Fruit fly (Drosophila melanogaster) whole organism, embryonic: ENCODE data around the gene CG42232.

Experiments
- Abd-B ChIP-seq: fragments of 200-800 bp; sonication (Bioruptor generic); optimal IDR thresholded peaks from 2 replicates; lab custom pipeline; 2018; ENCODE audit warnings: missing biosample characterization, mild to moderate bottlenecking, missing genetic modification characterization, moderate library complexity
- Bgb ChIP-seq: fragments of 200-800 bp; sonication (Bioruptor generic); IDR thresholded peaks from 2 replicates; pipeline ENCODE4 v1.3.6; 2022; ENCODE audit warnings: missing biosample characterization, missing genetic modification characterization; ENCODE audit not compliant: partially characterized antibody
- CG10979 ChIP-seq: fragments of 200-800 bp; sonication (Bioruptor generic); optimal IDR thresholded peaks from 2 replicates; lab custom pipeline; 2018; ENCODE audit warnings: missing biosample characterization, mild to moderate bottlenecking, missing genetic modification characterization, moderate library complexity
- CG11247 ChIP-seq: fragments of 200-800 bp; sonication (Bioruptor generic); IDR thresholded peaks from 2 replicates; pipeline ENCODE4 v1.3.6; 2022; ENCODE audit warnings: missing biosample characterization, missing genetic modification characterization
- CG11504 ChIP-seq: fragments of 200-800 bp; sonication (Bioruptor generic); optimal IDR thresholded peaks from 3 replicates; lab custom pipeline; 2019; ENCODE audit warnings: missing biosample characterization, mild to moderate bottlenecking, missing genetic modification characterization, moderate library complexity
- CG14014 ChIP-seq: fragments of 200-800 bp; sonication (Bioruptor generic); IDR thresholded peaks from 2 replicates; pipeline ENCODE4 v1.3.6; 2022; ENCODE audit warnings: missing biosample characterization, missing genetic modification characterization
- CG15011 ChIP-seq: fragments of 200-800 bp; sonication (Bioruptor generic); optimal IDR thresholded peaks from 3 replicates; lab custom pipeline; 2018; ENCODE audit warnings: missing biosample characterization, mild to moderate bottlenecking, missing genetic modification characterization
- CG15269 ChIP-seq: fragments of 200-800 bp; sonication (Bioruptor generic); optimal IDR thresholded peaks from 2 replicates; lab custom pipeline; 2018; ENCODE audit warnings: missing biosample characterization, mild to moderate bottlenecking, missing genetic modification characterization, moderate library complexity
- CG16813 ChIP-seq: fragments of 200-800 bp; sonication (Bioruptor generic); IDR thresholded peaks from 3 replicates; pipeline ENCODE4 v1.3.6; 2022; ENCODE audit warnings: missing biosample characterization, missing genetic modification characterization; ENCODE audit not compliant: partially characterized antibody
- CG17186 ChIP-seq: fragments of 200-800 bp; sonication (Bioruptor generic); optimal IDR thresholded peaks from 3 replicates; lab custom pipeline; 2017; ENCODE audit warnings: missing biosample characterization, missing genetic modification reagents, missing genetic modification characterization
- CG18011 ChIP-seq: fragments of 200-800 bp; sonication (Bioruptor generic); optimal IDR thresholded peaks from 2 replicates; lab custom pipeline; 2017; ENCODE audit warnings: missing biosample characterization, missing genetic modification characterization, mild to moderate bottlenecking, moderate library complexity, missing genotype
- CG30403 ChIP-seq: fragments of 200-800 bp; sonication (Bioruptor generic); optimal IDR thresholded peaks from 3 replicates; lab custom pipeline; 2016; ENCODE audit warnings: missing biosample characterization, missing genetic modification characterization
- CG34224 ChIP-seq: fragments of 200-800 bp; sonication (Bioruptor generic); IDR thresholded peaks from 3 replicates; pipeline ENCODE4 v1.3.6; 2022; ENCODE audit warnings: missing biosample characterization, missing genetic modification characterization; ENCODE audit not compliant: partially characterized antibody
- CG3847 ChIP-seq: fragments of 200-800 bp; sonication (Bioruptor generic); IDR thresholded peaks from 2 replicates; pipeline ENCODE4 v1.3.6; 2022; ENCODE audit warnings: missing biosample characterization, missing genetic modification characterization
- CG4854 ChIP-seq: fragments of 200-800 bp; sonication (Bioruptor generic); optimal IDR thresholded peaks from 2 replicates; lab custom pipeline; 2016; ENCODE audit warnings: missing biosample characterization, missing genetic modification characterization, inconsistent platforms
- CG6175 ChIP-seq: fragments of 200-800 bp; sonication (Bioruptor generic); IDR thresholded peaks from 3 replicates; pipeline ENCODE4 v1.3.6; 2022; ENCODE audit warnings: missing biosample characterization, missing genetic modification characterization
- CG6813 ChIP-seq: fragments of 200-800 bp; sonication (Bioruptor generic); optimal IDR thresholded peaks from 2 replicates; lab custom pipeline; 2017; ENCODE audit warnings: missing biosample characterization, missing genetic modification characterization, mild to moderate bottlenecking, moderate library complexity, missing genetic modification reagents
- CG7271 ChIP-seq: fragments of 200-800 bp; sonication (Bioruptor generic); optimal IDR thresholded peaks from 2 replicates; lab custom pipeline; 2018; ENCODE audit warnings: missing biosample characterization, mild to moderate bottlenecking, missing genetic modification characterization, moderate library complexity
- CG7372 ChIP-seq: fragments of 200-800 bp; sonication (Bioruptor generic); IDR thresholded peaks from 2 replicates; pipeline ENCODE4 v1.3.6; 2022; ENCODE audit warnings: missing biosample characterization, missing genetic modification characterization
- CG7839 ChIP-seq: fragments of 200-800 bp; sonication (Bioruptor generic); optimal IDR thresholded peaks from 3 replicates; lab custom pipeline; 2018; ENCODE audit warnings: missing biosample characterization, mild to moderate bottlenecking, missing genetic modification characterization, moderate library complexity
- CTCF ChIP-seq: fragments of 200-800 bp; sonication (Bioruptor generic); optimal IDR thresholded peaks from 2 replicates; lab custom pipeline; 2017; ENCODE audit warnings: missing biosample characterization, mild to moderate bottlenecking, missing genetic modification characterization, moderate library complexity
- Doc3 ChIP-seq: fragments of 200-800 bp; sonication (Bioruptor generic); IDR thresholded peaks from 3 replicates; pipeline ENCODE4 v1.3.6; 2022; ENCODE audit warnings: missing biosample characterization, missing genetic modification characterization; ENCODE audit not compliant: partially characterized antibody
- ERR ChIP-seq: fragments of 200-800 bp; sonication (Bioruptor generic); optimal IDR thresholded peaks from 2 replicates; lab custom pipeline; 2016; ENCODE audit warnings: missing biosample characterization, missing genetic modification characterization
- Elba2 ChIP-seq: fragments of 200-800 bp; sonication (Bioruptor generic); optimal IDR thresholded peaks from 3 replicates; lab custom pipeline; 2016; ENCODE audit warnings: missing biosample characterization, missing genetic modification characterization
- Hmx ChIP-seq: fragments of 200-800 bp; sonication (Bioruptor generic); optimal IDR thresholded peaks from 2 replicates; lab custom pipeline; 2016; ENCODE audit warnings: missing biosample characterization, missing genetic modification characterization
- Lim3 ChIP-seq: fragments of 200-800 bp; sonication (Bioruptor generic); IDR thresholded peaks from 2 replicates; pipeline ENCODE4 v1.3.6; 2022; ENCODE audit warnings: missing biosample characterization, missing genetic modification characterization
- Med ChIP-seq: fragments of 200-800 bp; sonication (Bioruptor generic); peaks from one replicate; lab custom pipeline; 2016; ENCODE audit warnings: missing biosample characterization, missing genetic modification characterization, mild to moderate bottlenecking, inconsistent platforms, moderate library complexity
- Mrtf ChIP-seq: fragments of 200-800 bp; sonication (Bioruptor generic); IDR thresholded peaks from 3 replicates; pipeline ENCODE4 v1.3.6; 2022; ENCODE audit warnings: missing biosample characterization, missing genetic modification characterization
- Myb ChIP-seq: fragments of 200-800 bp; sonication (Bioruptor generic); optimal IDR thresholded peaks from 2 replicates; lab custom pipeline; 2016; ENCODE audit warnings: missing biosample characterization, missing genetic modification characterization
- NC2β ChIP-seq: fragments of 200-800 bp; sonication (Bioruptor generic); optimal IDR thresholded peaks from 2 replicates; lab custom pipeline; 2016; ENCODE audit warnings: missing biosample characterization, missing genetic modification characterization
- Nf-YB ChIP-seq: fragments of 200-800 bp; sonication (Bioruptor generic); optimal IDR thresholded peaks from 3 replicates; lab custom pipeline; 2019; ENCODE audit warnings: missing biosample characterization, mild to moderate bottlenecking, missing genetic modification characterization, moderate library complexity
- Nf-YC ChIP-seq: fragments of 200-800 bp; optimal IDR thresholded peaks from 3 replicates; lab custom pipeline; 2019; ENCODE audit warnings: missing biosample characterization, mild to moderate bottlenecking, missing genetic modification characterization, moderate library complexity
- PHDP ChIP-seq: fragments of 200-800 bp; sonication (Bioruptor generic); optimal IDR thresholded peaks from 3 replicates; lab custom pipeline; 2018; ENCODE audit warnings: missing biosample characterization, mild to moderate bottlenecking, missing genetic modification characterization, moderate library complexity
- Six4 ChIP-seq: fragments of 200-800 bp; sonication (Bioruptor generic); optimal IDR thresholded peaks from 2 replicates; lab custom pipeline; 2016; ENCODE audit warnings: missing biosample characterization, missing genetic modification characterization
- Ssrp ChIP-seq: fragments of 200-800 bp; sonication (Bioruptor generic); optimal IDR thresholded peaks from 2 replicates; lab custom pipeline; 2018; ENCODE audit warnings: missing biosample characterization, mild to moderate bottlenecking, missing genetic modification characterization, moderate library complexity
- Taf1 ChIP-seq: fragments of 200-800 bp; sonication (Bioruptor generic); IDR thresholded peaks from 2 replicates; pipeline ENCODE4 v1.3.6; 2022; ENCODE audit warnings: missing biosample characterization, missing genetic modification characterization
- ash1 ChIP-seq: fragments of 200-800 bp; sonication (Bioruptor generic); optimal IDR thresholded peaks from 2 replicates; lab custom pipeline; 2018; ENCODE audit warnings: missing biosample characterization, mild to moderate bottlenecking, missing genetic modification characterization
- br ChIP-seq: fragments of >200 bp; optimal IDR thresholded peaks from 2 replicates; lab custom pipeline; 2017
- chinmo ChIP-seq: fragments of 200-800 bp; sonication (Bioruptor generic); IDR thresholded peaks from 4 replicates; pipeline ENCODE4 v1.3.6; 2022; ENCODE audit warnings: missing biosample characterization, missing genetic modification characterization; ENCODE audit not compliant: partially characterized antibody
- ci ChIP-seq: fragments of 200-800 bp; sonication (Bioruptor generic); IDR thresholded peaks from 3 replicates; pipeline ENCODE4 v1.3.6; 2022; ENCODE audit warnings: missing biosample characterization, missing genetic modification characterization
- ewg ChIP-seq: fragments of 200-800 bp; sonication (Bioruptor generic); optimal IDR thresholded peaks from 3 replicates; lab custom pipeline; 2017; ENCODE audit warnings: mild to moderate bottlenecking, missing biosample characterization, missing genetic modification reagents, missing genetic modification characterization
- jing ChIP-seq: fragments of 200-800 bp; sonication (Bioruptor generic); optimal IDR thresholded peaks from 2 replicates; lab custom pipeline; 2018; ENCODE audit warnings: missing biosample characterization, mild to moderate bottlenecking, missing genetic modification characterization
- nerfin-2 ChIP-seq: fragments of 200-800 bp; sonication (Bioruptor generic); IDR thresholded peaks from 2 replicates; pipeline ENCODE4 v1.3.6; 2022; ENCODE audit warnings: missing biosample characterization, missing genetic modification characterization; ENCODE audit not compliant: partially characterized antibody
- pan ChIP-seq, 4 experiments: fragments of >200 bp in 3 of 4; fragments of 200-800 bp in 1 of 4; sonication (Bioruptor generic) in 1 of 4; optimal IDR thresholded peaks in 3 of 4; IDR thresholded peaks in 1 of 4; 2 replicates each; pipeline versions ENCODE4 v1.3.6 to Lab custom; 2017 to 2022; ENCODE audit warnings: missing biosample characterization in 2 of 4, missing genetic modification characterization in 2 of 4, mixed read lengths in 1 of 4
- seq ChIP-seq: fragments of 200-800 bp; sonication (Bioruptor generic); IDR thresholded peaks from 2 replicates; pipeline ENCODE4 v1.3.6; 2022; ENCODE audit warnings: missing biosample characterization, missing genetic modification characterization
- tin ChIP-seq: fragments of 200-800 bp; sonication (Bioruptor generic); optimal IDR thresholded peaks from 3 replicates; lab custom pipeline; 2016; ENCODE audit warnings: missing biosample characterization, missing genetic modification characterization
- ttk ChIP-seq: fragments of 200-800 bp; sonication (Bioruptor generic); IDR thresholded peaks from 2 replicates; pipeline ENCODE4 v2.1.2; 2022; ENCODE audit warnings: missing biosample characterization, missing genetic modification characterization
- tup ChIP-seq: fragments of 200-800 bp; sonication (Bioruptor generic); optimal IDR thresholded peaks from 2 replicates; lab custom pipeline; 2016; ENCODE audit warnings: missing biosample characterization, mild to moderate bottlenecking, missing genetic modification characterization, moderate library complexity
- unc-4 ChIP-seq: fragments of 200-800 bp; sonication (Bioruptor generic); IDR thresholded peaks from 2 replicates; pipeline ENCODE4 v1.3.6; 2022; ENCODE audit warnings: missing biosample characterization, missing genetic modification characterization; ENCODE audit not compliant: partially characterized antibody
- yki ChIP-seq: fragments of >200 bp; optimal IDR thresholded peaks from 3 replicates; lab custom pipeline; 2018

Gene CG42232

dm6 chr3R:16441367-16441923 is 28.0 kb downstream of the CG42232 start, which contains the start of gene ema (continued):
- TF ChIP-seq ewg (GFP tag; lab: Kevin White, UChicago): no peak
- no peak for TF ChIP-seq CG18011 (GFP tag; lab: Kevin White, UChicago)
- peak; percentile 16 for TF ChIP-seq NC2β
- no peak for TF ChIP-seq Lim3 (GFP tag; lab: Robert Waterston, UW)
- no peak for TF ChIP-seq br (lab: Kevin White, UChicago)
- TF ChIP-seq ttk (GFP tag; lab: Robert Waterston, UW): no peak
- TF ChIP-seq unc-4 (GFP tag; lab: Robert Waterston, UW): 0 out of 2 replicates have a peak, but pooled peaks have one; percentile 32
- peak; percentile 6 for TF ChIP-seq CG10979 (tag; lab: Kevin White, UChicago)
- TF ChIP-seq CG16813: peak; percentile 25; the same call in 1 of the 3 replicates
- TF ChIP-seq chinmo (GFP tag; lab: Robert Waterston, UW): no peak
- TF ChIP-seq CG3847 (GFP tag; lab: Robert Waterston, UW): no peak
- TF ChIP-seq Ssrp (tag; lab: Kevin White, UChicago): no peak
- no peak for TF ChIP-seq ash1 (GFP tag; lab: Kevin White, UChicago)
- TF ChIP-seq Taf1 (GFP tag; lab: Robert Waterston, UW): no peak
- no peak for TF ChIP-seq yki (lab: Kevin White, UChicago)
- no peak for TF ChIP-seq Mrtf (GFP tag; lab: Robert Waterston, UW)
- no peak for TF ChIP-seq CG15269 (tag; lab: Kevin White, UChicago)
- no peak for TF ChIP-seq Nf-YB (GFP tag; lab: Kevin White, UChicago)
- TF ChIP-seq ERR (GFP tag; lab: Kevin White, UChicago): no peak
- TF ChIP-seq CG15011 (GFP tag; lab: Kevin White, UChicago): no peak
- TF ChIP-seq CG4854 (GFP tag; lab: Kevin White, UChicago): no peak
- no peak; the same call in 1 of the 2 replicates for TF ChIP-seq CG14014
- no peak for TF ChIP-seq tup (GFP tag; lab: Kevin White, UChicago)
- TF ChIP-seq Six4 (GFP tag; lab: Kevin White, UChicago): no peak
- TF ChIP-seq CG11247 (GFP tag; lab: Robert Waterston, UW): no peak
- TF ChIP-seq Myb: peak; percentile 64
- peak; percentile 17; the same call in 1 of the 3 replicates for TF ChIP-seq ci
- TF ChIP-seq Nf-YC: peak; percentile 39
- TF ChIP-seq Bgb (GFP tag; lab: Robert Waterston, UW): peak; percentile 24; the same call in 1 of the 2 replicates
- TF ChIP-seq Elba2 (GFP tag; lab: Kevin White, UChicago): no peak
- no peak for TF ChIP-seq nerfin-2
- no peak for TF ChIP-seq CTCF (GFP tag; lab: Kevin White, UChicago)
- TF ChIP-seq pan (optimal IDR thresholded peaks at IDR 0.05; lab: Kevin White, UChicago): no peak
- TF ChIP-seq pan (GFP tag; optimal IDR thresholded peaks at IDR 0.05 in 1 of 2, IDR thresholded peaks at IDR 0.05 in 1 of 2): peak in 1 of 2 experiments; percentile 35
- no peak for TF ChIP-seq CG11504 (tag; lab: Kevin White, UChicago)
- TF ChIP-seq CG6175 (GFP tag; lab: Robert Waterston, UW): no peak
- TF ChIP-seq CG7839 (tag; lab: Kevin White, UChicago): no peak
- peak; percentile 8 for TF ChIP-seq tin (GFP tag; lab: Kevin White, UChicago)
- peak; percentile 48 for TF ChIP-seq CG30403 (GFP tag; lab: Kevin White, UChicago)
- TF ChIP-seq CG7271: no peak
- no peak for TF ChIP-seq Hmx (GFP tag; lab: Kevin White, UChicago)
- no peak for TF ChIP-seq jing (GFP tag; lab: Kevin White, UChicago)
- TF ChIP-seq CG34224 (GFP tag; lab: Robert Waterston, UW): peak; percentile 53; the same call in 1 of the 3 replicates
- no peak for TF ChIP-seq Doc3
- no peak for TF ChIP-seq CG17186 (GFP tag; lab: Kevin White, UChicago)
- TF ChIP-seq CG6813 (GFP tag; lab: Kevin White, UChicago): no peak
- TF ChIP-seq Abd-B: no peak
- peak; percentile 91 for TF ChIP-seq Med
- no peak for TF ChIP-seq seq
- TF ChIP-seq PHDP (tag; lab: Kevin White, UChicago): peak; percentile 8
- TF ChIP-seq CG7372 (GFP tag; lab: Robert Waterston, UW): no peak
